Worm (Caenorhabditis elegans) whole organism, L2 larva: Measurements from ENCODE around the gene Y38A10A.2.
A peak's percentile ranks its signal among the peaks of the same experiment; 100 is the strongest.

ENCODE experiments used
- C34F6.9 ChIP-seq: fragments of 150-350 bp; optimal IDR thresholded peaks from 2 replicates; lab custom pipeline; 2014; ENCODE audit warnings: missing biosample characterization, missing genetic modification characterization
- F13H6.1 ChIP-seq: sonication (generic microtip); optimal IDR thresholded peaks from 2 replicates; lab custom pipeline; 2016; ENCODE audit warnings: missing genetic modification characterization, missing compliant biosample characterization
- R02D3.7 ChIP-seq: fragments of 150-350 bp; optimal IDR thresholded peaks from 2 replicates; lab custom pipeline; 2014; ENCODE audit warnings: missing biosample characterization, missing genetic modification characterization
- ZK546.5 ChIP-seq: sonication (generic microtip); optimal IDR thresholded peaks from 2 replicates; lab custom pipeline; 2017; ENCODE audit warnings: missing biosample characterization, missing genetic modification characterization
- alr-1 ChIP-seq: fragments of 150-350 bp; optimal IDR thresholded peaks from 2 replicates; lab custom pipeline; 2014; ENCODE audit warnings: missing biosample characterization, missing genetic modification characterization
- aly-2 ChIP-seq: fragments of 150-350 bp; optimal IDR thresholded peaks from 2 replicates; lab custom pipeline; 2014; ENCODE audit warnings: missing biosample characterization, missing genetic modification characterization
- ama-1 ChIP-seq: fragments of 150-350 bp; optimal IDR thresholded peaks from 2 replicates; lab custom pipeline; 2018; ENCODE audit warnings: inconsistent platforms
- blmp-1 ChIP-seq: sonication (generic microtip); optimal IDR thresholded peaks from 2 replicates; lab custom pipeline; 2017; ENCODE audit warnings: missing genetic modification characterization, mild to moderate bottlenecking, missing compliant biosample characterization, antibody characterized with exemption, moderate library complexity; ENCODE audit not compliant: insufficient read depth
- ceh-16 ChIP-seq: fragments of 150-350 bp; optimal IDR thresholded peaks from 2 replicates; lab custom pipeline; 2014; ENCODE audit warnings: missing biosample characterization, missing genetic modification characterization
- ceh-82 ChIP-seq: fragments of 150-350 bp; optimal IDR thresholded peaks from 2 replicates; lab custom pipeline; 2014; ENCODE audit warnings: missing biosample characterization, missing genetic modification characterization
- crh-2 ChIP-seq: sonication (generic microtip); optimal IDR thresholded peaks from 2 replicates; lab custom pipeline; 2017; ENCODE audit warnings: missing biosample characterization, missing genetic modification characterization
- dmd-4 ChIP-seq: sonication (generic microtip); optimal IDR thresholded peaks from 2 replicates; lab custom pipeline; 2017; ENCODE audit warnings: missing biosample characterization, missing genetic modification characterization
- egl-27 ChIP-seq: sonication (generic microtip); optimal IDR thresholded peaks from 3 replicates; lab custom pipeline; 2017; ENCODE audit warnings: missing biosample characterization, missing genetic modification reagents, missing genetic modification characterization
- elt-1 ChIP-seq: fragments of 150-350 bp; optimal IDR thresholded peaks from 2 replicates; lab custom pipeline; 2014; ENCODE audit warnings: missing biosample characterization, missing genetic modification characterization
- fos-1 ChIP-seq: fragments of 150-350 bp; optimal IDR thresholded peaks from 2 replicates; lab custom pipeline; 2014; ENCODE audit warnings: missing biosample characterization, missing genetic modification characterization
- gmeb-1 ChIP-seq: fragments of 150-350 bp; optimal IDR thresholded peaks from 2 replicates; lab custom pipeline; 2014; ENCODE audit warnings: missing biosample characterization, missing genetic modification characterization
- lin-11 ChIP-seq: fragments of 150-350 bp; sonication (generic microtip); optimal IDR thresholded peaks from 2 replicates; lab custom pipeline; 2014; ENCODE audit warnings: missing biosample characterization, missing genetic modification characterization, inconsistent platforms, mixed read lengths
- lin-13 ChIP-seq: fragments of 150-350 bp; optimal IDR thresholded peaks from 2 replicates; lab custom pipeline; 2014; ENCODE audit warnings: missing biosample characterization, missing genetic modification reagents, missing genetic modification characterization
- lin-39 ChIP-seq: fragments of 150-350 bp; optimal IDR thresholded peaks from 2 replicates; lab custom pipeline; 2014; ENCODE audit warnings: missing biosample characterization, missing genetic modification reagents, missing genetic modification characterization
- lsy-2 ChIP-seq, 2 experiments: fragments of 150-350 bp in 1 of 2; sonication (generic microtip) in 1 of 2; optimal IDR thresholded peaks; 2 replicates each; lab custom pipeline; 2014 to 2017; ENCODE audit warnings: missing biosample characterization in 2 of 2, missing genetic modification characterization in 2 of 2
- mab-5 ChIP-seq: fragments of 150-350 bp; optimal IDR thresholded peaks from 2 replicates; lab custom pipeline; 2014; ENCODE audit warnings: missing biosample characterization, missing genetic modification characterization
- mdl-1 ChIP-seq, 2 experiments: fragments of 150-350 bp in 1 of 2; sonication (generic microtip) in 1 of 2; optimal IDR thresholded peaks; 2 replicates each; lab custom pipeline; 2017; ENCODE audit warnings: missing biosample characterization in 2 of 2, missing genetic modification characterization in 2 of 2
- nhr-10 ChIP-seq: sonication (generic microtip); optimal IDR thresholded peaks from 2 replicates; lab custom pipeline; 2017; ENCODE audit warnings: missing biosample characterization, missing genetic modification characterization
- nhr-129 ChIP-seq: fragments of 150-350 bp; optimal IDR thresholded peaks from 2 replicates; lab custom pipeline; 2014; ENCODE audit warnings: missing biosample characterization, missing genetic modification characterization
- nhr-21 ChIP-seq: fragments of 150-350 bp; optimal IDR thresholded peaks from 2 replicates; lab custom pipeline; 2014; ENCODE audit warnings: missing biosample characterization, missing genetic modification characterization
- nhr-23 ChIP-seq: fragments of 150-350 bp; optimal IDR thresholded peaks from 2 replicates; lab custom pipeline; 2014; ENCODE audit warnings: missing biosample characterization, missing genetic modification reagents, missing genetic modification characterization
- nhr-237 ChIP-seq: fragments of 150-350 bp; optimal IDR thresholded peaks from 2 replicates; lab custom pipeline; 2014; ENCODE audit warnings: missing biosample characterization, missing genetic modification characterization
- nhr-25 ChIP-seq: fragments of 150-350 bp; sonication (generic microtip); optimal IDR thresholded peaks from 3 replicates; lab custom pipeline; 2014; ENCODE audit warnings: missing biosample characterization, missing genetic modification characterization
- nhr-6 ChIP-seq: fragments of 150-350 bp; optimal IDR thresholded peaks from 2 replicates; lab custom pipeline; 2014; ENCODE audit warnings: missing biosample characterization, missing genetic modification characterization
- nhr-77 ChIP-seq: fragments of 150-350 bp; optimal IDR thresholded peaks from 2 replicates; lab custom pipeline; 2014; ENCODE audit warnings: missing biosample characterization, missing genetic modification characterization
- peb-1 ChIP-seq: fragments of 150-350 bp; optimal IDR thresholded peaks from 2 replicates; lab custom pipeline; 2014; ENCODE audit warnings: missing biosample characterization, missing genetic modification characterization
- sem-4 ChIP-seq: fragments of 150-350 bp; optimal IDR thresholded peaks from 2 replicates; lab custom pipeline; 2014; ENCODE audit warnings: missing biosample characterization, missing genetic modification reagents, missing genetic modification characterization
- skn-1 ChIP-seq: sonication (generic microtip); optimal IDR thresholded peaks from 2 replicates; lab custom pipeline; 2017; ENCODE audit warnings: missing biosample characterization, missing genetic modification characterization
- sma-3 ChIP-seq: sonication (generic microtip); optimal IDR thresholded peaks from 2 replicates; lab custom pipeline; 2016; ENCODE audit warnings: missing genetic modification reagents, missing genetic modification characterization, missing compliant biosample characterization
- sma-9 ChIP-seq, 2 experiments: fragments of 150-350 bp in 1 of 2; sonication (generic microtip) in 1 of 2; optimal IDR thresholded peaks; 2 replicates each; lab custom pipeline; 2014 to 2016; ENCODE audit warnings: missing genetic modification characterization in 2 of 2, mild to moderate bottlenecking in 1 of 2, missing biosample characterization in 1 of 2, missing compliant biosample characterization in 1 of 2, missing genetic modification reagents in 1 of 2, moderate library complexity in 1 of 2
- snpc-4 ChIP-seq: fragments of 150-350 bp; optimal IDR thresholded peaks from 2 replicates; lab custom pipeline; 2014; ENCODE audit warnings: missing biosample characterization, missing genetic modification characterization
- unc-55 ChIP-seq: fragments of 150-350 bp; sonication (generic microtip); optimal IDR thresholded peaks from 3 replicates; lab custom pipeline; 2014; ENCODE audit warnings: missing biosample characterization, missing genetic modification reagents, missing genetic modification characterization
- zag-1 ChIP-seq: fragments of 150-350 bp; optimal IDR thresholded peaks from 2 replicates; lab custom pipeline; 2014; ENCODE audit warnings: missing biosample characterization, missing genetic modification characterization
- ztf-1 ChIP-seq: fragments of 200-800 bp; sonication (Bioruptor generic); conservative IDR thresholded peaks from 2 replicates; pipeline ENCODE4 v1.3.6; 2022; ENCODE audit warnings: missing genetic modification characterization, missing compliant biosample characterization
- ztf-11 ChIP-seq: sonication (generic microtip); optimal IDR thresholded peaks from 2 replicates; lab custom pipeline; 2017; ENCODE audit warnings: missing biosample characterization, missing genetic modification characterization
- ztf-4 ChIP-seq: fragments of 150-350 bp; optimal IDR thresholded peaks from 2 replicates; lab custom pipeline; 2014; ENCODE audit warnings: missing biosample characterization, missing genetic modification characterization

Y38A10A.2 gene

ce11 chrV:6022076-6022475, 41.2 kb downstream of the Y38A10A.2 start:
- TF ChIP-seq nhr-21 (peak; percentile 46), ZK546.5 (no peak), fos-1 (tag; lab: Kevin White, UChicago) (no peak), nhr-25 (tag; lab: Kevin White, UChicago) (peak; percentile 54), aly-2 (tag; lab: Kevin White, UChicago) (no peak), nhr-237 (tag; lab: Kevin White, UChicago) (no peak), unc-55 (GFP tag; lab: Kevin White, UChicago) (no peak), nhr-77 (no peak), mab-5 (tag; lab: Kevin White, UChicago) (no peak), R02D3.7 (tag; lab: Kevin White, UChicago) (no peak), crh-2 (no peak), nhr-129 (tag; lab: Kevin White, UChicago) (peak; percentile 51)

- peak; percentile 28 for TF ChIP-seq nhr-21
- TF ChIP-seq egl-27 (tag; lab: Kevin White, UChicago), result no peak
- TF ChIP-seq sem-4 (tag; lab: Kevin White, UChicago), result no peak
- no peak for TF ChIP-seq ceh-16 (tag; lab: Kevin White, UChicago)
- TF ChIP-seq lsy-2 (tag; optimal IDR thresholded peaks at IDR 0.05; lab: Kevin White, UChicago), result peak in 1 of 2 experiments; percentile 32
- TF ChIP-seq nhr-25 (tag; lab: Kevin White, UChicago), result peak; percentile 18
Measured at ce11 chrV:6018944-6019450, 44.2 kb downstream of the Y38A10A.2 start, which contains the start of gene picc-1. TSS of gene picc-1 (plus strand) at chrV:6018994.

- TF ChIP-seq dmd-4, result no peak
- peak; percentile 71 for TF ChIP-seq snpc-4
- no peak for TF ChIP-seq lin-11 (tag; lab: Kevin White, UChicago)
- no peak for TF ChIP-seq nhr-23 (tag; lab: Kevin White, UChicago)
- TF ChIP-seq nhr-10 (tag; lab: Kevin White, UChicago), result no peak
- peak; percentile 68 for TF ChIP-seq ztf-4
- peak; percentile 59 for TF ChIP-seq blmp-1
- TF ChIP-seq egl-27 (tag; lab: Kevin White, UChicago), result peak; percentile 25
- TF ChIP-seq nhr-21, result peak; percentile 69
- TF ChIP-seq C34F6.9 (tag; lab: Kevin White, UChicago), result peak; percentile 94
- peak; percentile 87 for TF ChIP-seq nhr-129 (tag; lab: Kevin White, UChicago)
- no peak for TF ChIP-seq nhr-77
- TF ChIP-seq lsy-2 (tag; optimal IDR thresholded peaks at IDR 0.05; lab: Kevin White, UChicago), result peak; percentile 58 to 90
- peak; percentile 84 for TF ChIP-seq sem-4 (tag; lab: Kevin White, UChicago)
- TF ChIP-seq nhr-25 (tag; lab: Kevin White, UChicago), result peak; percentile 68
- peak; percentile 11 for TF ChIP-seq ceh-16 (tag; lab: Kevin White, UChicago)
- TF ChIP-seq ztf-11 (tag; lab: Kevin White, UChicago), result no peak
- no peak for TF ChIP-seq ceh-82 (tag; lab: Kevin White, UChicago)
- TF ChIP-seq lin-13 (GFP tag; lab: Kevin White, UChicago), result peak; percentile 84
- peak; percentile 76 for TF ChIP-seq F13H6.1
- no peak for TF ChIP-seq R02D3.7 (tag; lab: Kevin White, UChicago)
- TF ChIP-seq alr-1, result no peak
- TF ChIP-seq unc-55 (GFP tag; lab: Kevin White, UChicago), result peak; percentile 96
- no peak for TF ChIP-seq ztf-1 (GFP tag; lab: Robert Waterston, UW)
- TF ChIP-seq aly-2 (tag; lab: Kevin White, UChicago), result no peak
- no peak for TF ChIP-seq peb-1 (tag; lab: Kevin White, UChicago)
- no peak for TF ChIP-seq lin-39 (tag; lab: Kevin White, UChicago)
- TF ChIP-seq skn-1, result peak; percentile 99
- TF ChIP-seq gmeb-1 (tag; lab: Kevin White, UChicago), result peak; percentile 84
- peak; percentile 71 for TF ChIP-seq ama-1 (lab: Kevin White, UChicago)
- TF ChIP-seq sma-9 (GFP tag; optimal IDR thresholded peaks at IDR 0.05; lab: Kevin White, UChicago), result peak; percentile 89
- TF ChIP-seq sma-9 (tag; optimal IDR thresholded peaks at IDR 0.05; lab: Kevin White, UChicago), result no peak
- TF ChIP-seq nhr-6 (tag; lab: Kevin White, UChicago), result peak; percentile 85
- TF ChIP-seq mdl-1 (tag; optimal IDR thresholded peaks at IDR 0.05; lab: Kevin White, UChicago), result peak in 1 of 2 experiments; percentile 18
- TF ChIP-seq sma-3 (GFP tag; lab: Kevin White, UChicago), result peak; percentile 83
- TF ChIP-seq zag-1, result peak; percentile 20
- TF ChIP-seq elt-1 (tag; lab: Kevin White, UChicago), result no peak
- peak; percentile 84 for TF ChIP-seq mab-5 (tag; lab: Kevin White, UChicago)
- peak; percentile 93 for TF ChIP-seq crh-2
Measured at ce11 chrV:6017630-6018029, 45.6 kb downstream of the Y38A10A.2 start, which contains the start of the genes rpt-2 and aps-1. TSS of gene rpt-2 (minus strand) at chrV:6017669. TSS of gene aps-1 (plus strand) at chrV:6017970.
